Worm (Caenorhabditis elegans) whole organism, young adult: ENCODE data around the gene K07H8.9.
A peak's percentile ranks its signal among the peaks of the same experiment; 100 is the strongest.

Experiments
- B0035.1 ChIP-seq: sonication (generic microtip); optimal IDR thresholded peaks from 2 replicates; lab custom pipeline; 2016; ENCODE audit warnings: missing genetic modification characterization, mild to moderate bottlenecking, missing compliant biosample characterization, missing genotype, missing genetic modification reagents
- B0336.3 ChIP-seq: fragments of 200-800 bp; sonication (Bioruptor generic); IDR thresholded peaks from 2 replicates; pipeline ENCODE4 v1.3.6; 2022; ENCODE audit warnings: missing genetic modification characterization, missing compliant biosample characterization
- C06A6.2 ChIP-seq: fragments of 200-800 bp; sonication (Bioruptor generic); conservative IDR thresholded peaks from 2 replicates; pipeline ENCODE4 v1.3.6; 2022; ENCODE audit warnings: missing genetic modification characterization, missing compliant biosample characterization
- C17E4.6 ChIP-seq: fragments of 200-800 bp; sonication (Bioruptor generic); IDR thresholded peaks from 2 replicates; pipeline ENCODE4 v1.3.6; 2022; ENCODE audit warnings: missing genetic modification reagents, missing genetic modification characterization, missing compliant biosample characterization
- F39B2.1 ChIP-seq: fragments of 200-800 bp; sonication (Bioruptor generic); IDR thresholded peaks from 2 replicates; pipeline ENCODE4 v1.3.6; 2022; ENCODE audit warnings: missing genetic modification reagents, missing genetic modification characterization, missing compliant biosample characterization
- F49E8.2 ChIP-seq: sonication (generic microtip); optimal IDR thresholded peaks from 3 replicates; lab custom pipeline; 2017; ENCODE audit warnings: missing genetic modification characterization, mild to moderate bottlenecking, missing compliant biosample characterization, antibody characterized with exemption, moderate library complexity; ENCODE audit not compliant: insufficient read depth
- F52B5.7 ChIP-seq: sonication (generic microtip); optimal IDR thresholded peaks from 2 replicates; lab custom pipeline; 2016; ENCODE audit warnings: mild to moderate bottlenecking, missing genetic modification characterization, missing compliant biosample characterization
- F55B11.4 ChIP-seq: sonication (generic microtip); optimal IDR thresholded peaks from 2 replicates; lab custom pipeline; 2016; ENCODE audit warnings: missing compliant biosample characterization, missing genetic modification characterization, borderline replicate concordance; ENCODE audit not compliant: insufficient read depth
- K12H6.12 ChIP-seq: fragments of 200-800 bp; sonication (Bioruptor generic); optimal IDR thresholded peaks from 2 replicates; lab custom pipeline; 2018; ENCODE audit warnings: mild to moderate bottlenecking, missing genetic modification characterization, missing compliant biosample characterization
- T26A5.8 ChIP-seq: sonication (generic microtip); optimal IDR thresholded peaks from 2 replicates; lab custom pipeline; 2016; ENCODE audit warnings: missing genetic modification characterization, missing compliant biosample characterization
- Y56A3A.18 ChIP-seq: fragments of 200-800 bp; sonication (Bioruptor generic); IDR thresholded peaks from 2 replicates; pipeline ENCODE4 v1.3.6; 2022; ENCODE audit warnings: missing genetic modification reagents, missing genetic modification characterization, missing compliant biosample characterization
- Y79H2A.3 ChIP-seq: fragments of 200-800 bp; sonication (Bioruptor generic); conservative IDR thresholded peaks from 2 replicates; pipeline ENCODE4 v1.3.6; 2022; ENCODE audit warnings: missing genetic modification reagents, missing genetic modification characterization, missing compliant biosample characterization
- akir-1 ChIP-seq: fragments of 200-800 bp; sonication (Bioruptor generic); optimal IDR thresholded peaks from 2 replicates; lab custom pipeline; 2018; ENCODE audit warnings: mild to moderate bottlenecking, missing genetic modification characterization, moderate library complexity, missing compliant biosample characterization
- ama-1 ChIP-seq, 3 experiments: fragments of 150-350 bp in 1 of 3; sonication (generic microtip) in 2 of 3; optimal IDR thresholded peaks; 2 replicates each; lab custom pipeline; 2014 to 2018; ENCODE audit warnings: missing biosample characterization in 2 of 3, missing genetic modification characterization in 2 of 3, missing genetic modification reagents in 2 of 3
- aptf-2 ChIP-seq: fragments of 200-800 bp; sonication (Bioruptor generic); conservative IDR thresholded peaks from 2 replicates; pipeline ENCODE4 v1.3.6; 2022; ENCODE audit warnings: missing genetic modification reagents, missing genetic modification characterization, missing compliant biosample characterization
- aptf-3 ChIP-seq: fragments of 200-800 bp; sonication (Bioruptor generic); IDR thresholded peaks from 2 replicates; pipeline ENCODE4 v1.3.6; 2022; ENCODE audit warnings: missing genetic modification characterization, missing compliant biosample characterization
- atf-7 ChIP-seq: sonication (generic microtip); optimal IDR thresholded peaks from 2 replicates; lab custom pipeline; 2017; ENCODE audit warnings: mild to moderate bottlenecking, missing genetic modification characterization, missing compliant biosample characterization
- athp-1 ChIP-seq: sonication (generic microtip); optimal IDR thresholded peaks from 2 replicates; lab custom pipeline; 2017; ENCODE audit warnings: mild to moderate bottlenecking, missing genetic modification characterization, missing compliant biosample characterization
- attf-6 ChIP-seq: fragments of 200-800 bp; sonication (Bioruptor generic); IDR thresholded peaks from 2 replicates; pipeline ENCODE4 v1.3.6; 2022; ENCODE audit warnings: missing genetic modification reagents, missing genetic modification characterization, missing compliant biosample characterization
- ccch-3 ChIP-seq: fragments of 200-800 bp; sonication (Bioruptor generic); optimal IDR thresholded peaks from 2 replicates; lab custom pipeline; 2018; ENCODE audit warnings: mild to moderate bottlenecking, missing genetic modification characterization, missing compliant biosample characterization
- ceh-100 ChIP-seq: fragments of 200-800 bp; sonication (Bioruptor generic); IDR thresholded peaks from 2 replicates; pipeline ENCODE4 v1.3.6; 2022; ENCODE audit warnings: missing genetic modification reagents, missing genetic modification characterization, missing compliant biosample characterization
- ceh-58 ChIP-seq: fragments of 200-800 bp; sonication (Bioruptor generic); IDR thresholded peaks from 2 replicates; pipeline ENCODE4 v1.3.6; 2022; ENCODE audit warnings: missing genetic modification characterization, missing compliant biosample characterization
- ceh-79 ChIP-seq: sonication (generic microtip); optimal IDR thresholded peaks from 2 replicates; lab custom pipeline; 2017; ENCODE audit warnings: mild to moderate bottlenecking, missing genetic modification characterization, missing compliant biosample characterization
- die-1 ChIP-seq: sonication (generic microtip); optimal IDR thresholded peaks from 2 replicates; lab custom pipeline; 2016; ENCODE audit warnings: missing genotype, mild to moderate bottlenecking, missing genetic modification characterization, missing compliant biosample characterization
- egrh-3 ChIP-seq: fragments of 200-800 bp; sonication (Bioruptor generic); IDR thresholded peaks from 2 replicates; pipeline ENCODE4 v1.3.6; 2022; ENCODE audit warnings: missing genetic modification reagents, missing genetic modification characterization, missing compliant biosample characterization
- hlh-26 ChIP-seq: fragments of 200-800 bp; sonication (Bioruptor generic); conservative IDR thresholded peaks from 2 replicates; pipeline ENCODE4 v1.3.6; 2022; ENCODE audit warnings: missing genetic modification reagents, missing genetic modification characterization, missing compliant biosample characterization
- hrde-1 ChIP-seq: sonication (generic microtip); optimal IDR thresholded peaks from 2 replicates; lab custom pipeline; 2016; ENCODE audit warnings: missing genetic modification characterization, mild to moderate bottlenecking, missing compliant biosample characterization, moderate library complexity, missing genotype, missing genetic modification reagents, borderline replicate concordance
- hsf-1 ChIP-seq: fragments of 200-800 bp; sonication (Bioruptor generic); IDR thresholded peaks from 2 replicates; pipeline ENCODE4 v1.3.6; 2022; ENCODE audit warnings: missing genetic modification reagents, missing genetic modification characterization, missing compliant biosample characterization
- let-526 ChIP-seq: fragments of 200-800 bp; sonication (Bioruptor generic); IDR thresholded peaks from 2 replicates; pipeline ENCODE4 v1.3.6; 2022; ENCODE audit warnings: missing genetic modification reagents, missing genetic modification characterization, missing compliant biosample characterization
- let-607 ChIP-seq, 2 experiments: fragments of 200-800 bp in 1 of 2; sonication (Bioruptor generic) in 1 of 2; sonication (generic microtip) in 1 of 2; optimal IDR thresholded peaks; 2 replicates each; lab custom pipeline; 2016 to 2018; ENCODE audit warnings: mild to moderate bottlenecking in 2 of 2, missing compliant biosample characterization in 2 of 2, missing genetic modification characterization in 2 of 2, moderate library complexity in 2 of 2, missing genotype in 1 of 2
- lin-40 ChIP-seq: sonication (generic microtip); optimal IDR thresholded peaks from 2 replicates; lab custom pipeline; 2016; ENCODE audit warnings: missing genetic modification characterization, mild to moderate bottlenecking, missing compliant biosample characterization, missing genotype, missing genetic modification reagents
- madf-3 ChIP-seq: fragments of 200-800 bp; sonication (Bioruptor generic); IDR thresholded peaks from 2 replicates; pipeline ENCODE4 v1.3.6; 2022; ENCODE audit warnings: missing genetic modification reagents, missing genetic modification characterization, missing compliant biosample characterization
- madf-8 ChIP-seq: fragments of 200-800 bp; sonication (Bioruptor generic); conservative IDR thresholded peaks from 2 replicates; pipeline ENCODE4 v1.3.6; 2022; ENCODE audit warnings: missing genetic modification reagents, missing genetic modification characterization, missing compliant biosample characterization
- mes-4 ChIP-seq: sonication (generic microtip); optimal IDR thresholded peaks from 2 replicates; lab custom pipeline; 2016; ENCODE audit warnings: missing genotype, missing genetic modification characterization, missing compliant biosample characterization
- mxl-1 ChIP-seq: sonication (generic microtip); optimal IDR thresholded peaks from 2 replicates; lab custom pipeline; 2016; ENCODE audit warnings: missing genetic modification characterization, missing compliant biosample characterization
- nfya-2 ChIP-seq: fragments of 200-800 bp; sonication (Bioruptor generic); IDR thresholded peaks from 2 replicates; pipeline ENCODE4 v1.3.6; 2022; ENCODE audit warnings: missing genetic modification reagents, missing genetic modification characterization, missing compliant biosample characterization
- nhr-120 ChIP-seq: fragments of 200-800 bp; sonication (Bioruptor generic); IDR thresholded peaks from 2 replicates; pipeline ENCODE4 v1.3.6; 2022; ENCODE audit warnings: missing genetic modification characterization, missing compliant biosample characterization
- pha-4 ChIP-seq: fragments of 150-350 bp; sonication (generic microtip); optimal IDR thresholded peaks from 2 replicates; lab custom pipeline; 2014; ENCODE audit warnings: missing biosample characterization, missing genetic modification reagents, missing genetic modification characterization
- rcor-1 ChIP-seq: fragments of 200-800 bp; sonication (Bioruptor generic); IDR thresholded peaks from 2 replicates; pipeline ENCODE4 v1.3.6; 2022; ENCODE audit warnings: missing genetic modification reagents, missing genetic modification characterization, missing compliant biosample characterization
- sdz-38 ChIP-seq: sonication (generic microtip); optimal IDR thresholded peaks from 2 replicates; lab custom pipeline; 2016; ENCODE audit warnings: missing genotype, missing genetic modification characterization, missing compliant biosample characterization
- snpc-1.3 ChIP-seq: sonication (generic microtip); optimal IDR thresholded peaks from 2 replicates; lab custom pipeline; 2017; ENCODE audit warnings: missing genetic modification characterization, mild to moderate bottlenecking, missing compliant biosample characterization, antibody characterized with exemption, moderate library complexity, missing genotype, missing genetic modification reagents; ENCODE audit not compliant: insufficient read depth
- somi-1 ChIP-seq: fragments of 200-800 bp; sonication (Bioruptor generic); optimal IDR thresholded peaks from 2 replicates; lab custom pipeline; 2018; ENCODE audit warnings: mild to moderate bottlenecking, missing genetic modification characterization, missing compliant biosample characterization
- tlf-1 ChIP-seq: fragments of 200-800 bp; sonication (Bioruptor generic); optimal IDR thresholded peaks from 2 replicates; lab custom pipeline; 2018; ENCODE audit warnings: mild to moderate bottlenecking, missing genetic modification characterization, missing compliant biosample characterization
- unc-130 ChIP-seq: sonication (generic microtip); optimal IDR thresholded peaks from 2 replicates; lab custom pipeline; 2016; ENCODE audit warnings: missing genetic modification reagents, missing genetic modification characterization, missing compliant biosample characterization
- ztf-18 ChIP-seq: sonication (generic microtip); optimal IDR thresholded peaks from 2 replicates; lab custom pipeline; 2016; ENCODE audit warnings: missing genotype, mild to moderate bottlenecking, missing genetic modification characterization, missing compliant biosample characterization
- ztf-25 ChIP-seq: fragments of 200-800 bp; sonication (Bioruptor generic); IDR thresholded peaks from 2 replicates; pipeline ENCODE4 v1.3.6; 2022; ENCODE audit warnings: missing genetic modification reagents, missing genetic modification characterization, missing compliant biosample characterization

K07H8.9 gene

ce11 chrIV:8266024-8266949 is 20.0 kb downstream of the K07H8.9 start (continued):
- no peak for TF ChIP-seq K12H6.12 (tag; lab: Kevin White, UChicago)
- TF ChIP-seq C17E4.6 (GFP tag; lab: Robert Waterston, UW) = no peak
- peak; percentile 67 for TF ChIP-seq B0336.3 (GFP tag; lab: Robert Waterston, UW)
- TF ChIP-seq B0035.1 (tag; lab: Kevin White, UChicago) = no peak
- TF ChIP-seq athp-1 (tag; lab: Kevin White, UChicago) = no peak
- no peak for TF ChIP-seq ztf-18
- TF ChIP-seq let-526 (GFP tag; lab: Robert Waterston, UW) = peak; percentile 54; the same call in 1 of the 2 replicates
- no peak for TF ChIP-seq unc-130 (GFP tag; lab: Kevin White, UChicago)
- 0 out of 2 replicates have a peak, but pooled peaks have one; percentile 73 for TF ChIP-seq ceh-58 (GFP tag; lab: Robert Waterston, UW)
- 0 out of 2 replicates have a peak, but pooled peaks have one; percentile 4 for TF ChIP-seq rcor-1 (GFP tag; lab: Robert Waterston, UW)
- peak; percentile 61; the same call in 1 of the 2 replicates for TF ChIP-seq egrh-3 (GFP tag; lab: Robert Waterston, UW)
- TF ChIP-seq T26A5.8 (tag; lab: Kevin White, UChicago) = no peak
- no peak for TF ChIP-seq ztf-25 (GFP tag; lab: Robert Waterston, UW)
- no peak for TF ChIP-seq somi-1 (GFP tag; lab: Kevin White, UChicago)
- TF ChIP-seq mes-4 (tag; lab: Kevin White, UChicago) = no peak
- no peak for TF ChIP-seq F39B2.1 (GFP tag; lab: Robert Waterston, UW)
- TF ChIP-seq akir-1 (GFP tag; lab: Kevin White, UChicago) = no peak
- TF ChIP-seq F55B11.4 = no peak
- 0 out of 2 replicates have a peak, but pooled peaks have one; percentile 68 for TF ChIP-seq nfya-2
- TF ChIP-seq sdz-38 = no peak
- TF ChIP-seq aptf-2 = no peak
- no peak for TF ChIP-seq hlh-26
- TF ChIP-seq hrde-1 (tag; lab: Kevin White, UChicago) = no peak
- peak; percentile 36 for TF ChIP-seq tlf-1 (GFP tag; lab: Kevin White, UChicago)
- TF ChIP-seq snpc-1.3 (tag; lab: Kevin White, UChicago) = no peak
- TF ChIP-seq mxl-1 = no peak
- peak; percentile 62 for TF ChIP-seq atf-7
- TF ChIP-seq attf-6 (GFP tag; lab: Robert Waterston, UW) = 0 out of 2 replicates have a peak, but pooled peaks have one; percentile 43
- peak; percentile 7 for TF ChIP-seq ama-1 (optimal IDR thresholded peaks at IDR 0.05; lab: Kevin White, UChicago)
- TF ChIP-seq ama-1 (GFP tag; optimal IDR thresholded peaks at IDR 0.05; lab: Kevin White, UChicago) = no peak
- no peak for TF ChIP-seq lin-40 (tag; lab: Kevin White, UChicago)
- no peak for TF ChIP-seq die-1 (tag; lab: Kevin White, UChicago)
- no peak for TF ChIP-seq F52B5.7 (tag; lab: Kevin White, UChicago)
- TF ChIP-seq ccch-3 (GFP tag; lab: Kevin White, UChicago) = no peak
- TF ChIP-seq C06A6.2 (GFP tag; lab: Robert Waterston, UW) = no peak
- no peak for TF ChIP-seq hsf-1 (GFP tag; lab: Robert Waterston, UW)
- no peak for TF ChIP-seq ceh-79
- TF ChIP-seq Y56A3A.18 = no peak; the same call in 1 of the 2 replicates
- no peak for TF ChIP-seq ceh-100 (GFP tag; lab: Robert Waterston, UW)
- no peak for TF ChIP-seq pha-4 (tag; lab: Kevin White, UChicago)
- TF ChIP-seq madf-8 (GFP tag; lab: Robert Waterston, UW) = no peak
- no peak for TF ChIP-seq nhr-120 (GFP tag; lab: Robert Waterston, UW)
- TF ChIP-seq let-607 (tag; optimal IDR thresholded peaks at IDR 0.05; lab: Kevin White, UChicago) = no peak
- TF ChIP-seq aptf-3 (GFP tag; lab: Robert Waterston, UW) = no peak
- TF ChIP-seq madf-3 (GFP tag; lab: Robert Waterston, UW) = peak; percentile 72; the same call in 1 of the 2 replicates
- no peak for TF ChIP-seq F49E8.2
- TF ChIP-seq Y79H2A.3 = no peak
